Worm (Caenorhabditis elegans): ENCODE measurements around the gene gpch-1.

DNA sequence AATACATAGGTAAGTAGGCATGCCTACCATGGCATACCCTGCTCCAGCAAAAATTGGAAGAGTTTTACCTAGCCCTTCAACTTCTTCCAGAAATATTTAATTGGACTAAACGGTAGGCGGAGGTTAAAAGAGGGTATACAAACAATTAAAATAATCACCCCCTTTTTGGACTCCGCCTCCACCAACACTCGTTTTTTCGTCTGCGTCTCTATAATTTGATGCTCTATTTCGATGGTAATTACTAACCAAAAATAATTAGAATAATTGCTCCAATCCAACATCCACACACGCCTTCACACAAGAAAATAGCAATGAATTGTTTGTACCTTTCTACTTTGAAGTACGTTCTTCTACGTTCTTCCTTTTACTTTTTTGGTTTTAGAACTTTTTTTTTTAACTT lies 44.4 kb downstream of the gpch-1 start:
- TF ChIP-seq egl-27 (tag; optimal IDR thresholded peaks at IDR 0.05) (no peak), nfya-1 (tag; optimal IDR thresholded peaks at IDR 0.05; ENCODE audit: insufficient read depth) (peak; percentile 7), nhr-28 (tag; optimal IDR thresholded peaks at IDR 0.05) (no peak), unc-39 (tag; optimal IDR thresholded peaks at IDR 0.05) (no peak), ceh-82 (tag; optimal IDR thresholded peaks at IDR 0.05) (no peak), elt-3 (tag; optimal IDR thresholded peaks at IDR 0.05) (no peak), nhr-11 (tag; optimal IDR thresholded peaks at IDR 0.05) (no peak), elt-1 (tag; optimal IDR thresholded peaks at IDR 0.05) (no peak)

All from whole organism, L3 larva.